Fruit fly (Drosophila melanogaster) whole organism, embryonic: ENCODE results near the gene geko.
A peak's percentile ranks its signal among the peaks of the same experiment; 100 is the strongest.

Source experiments
- ATbp ChIP-seq: fragments of 200-800 bp; sonication (Bioruptor generic); optimal IDR thresholded peaks from 2 replicates; lab custom pipeline; 2017; ENCODE audit warnings: missing biosample characterization, mild to moderate bottlenecking, missing genetic modification characterization, missing genetic modification reagents
- Ada2b ChIP-seq: fragments of 200-800 bp; sonication (Bioruptor generic); IDR thresholded peaks from 2 replicates; pipeline ENCODE4 v1.3.6; 2022; ENCODE audit warnings: missing biosample characterization, missing genetic modification characterization
- Blimp-1 ChIP-seq: fragments of 200-800 bp; sonication (Bioruptor generic); optimal IDR thresholded peaks from 3 replicates; lab custom pipeline; 2018; ENCODE audit warnings: missing biosample characterization, missing genetic modification characterization, mild to moderate bottlenecking, moderate library complexity, missing genetic modification reagents
- Bteb2 ChIP-seq: fragments of 200-800 bp; sonication (Bioruptor generic); optimal IDR thresholded peaks from 2 replicates; lab custom pipeline; 2016; ENCODE audit warnings: missing biosample characterization, missing genetic modification characterization
- CG10209 ChIP-seq: fragments of 200-800 bp; sonication (Bioruptor generic); optimal IDR thresholded peaks from 3 replicates; lab custom pipeline; 2017; ENCODE audit warnings: missing biosample characterization, mild to moderate bottlenecking, missing genetic modification characterization, missing genetic modification reagents
- CG13894 ChIP-seq: fragments of 200-800 bp; sonication (Bioruptor generic); optimal IDR thresholded peaks from 3 replicates; lab custom pipeline; 2018; ENCODE audit warnings: missing biosample characterization, mild to moderate bottlenecking, missing genetic modification characterization, moderate library complexity
- CG17568 ChIP-seq: fragments of 200-800 bp; sonication (Bioruptor generic); optimal IDR thresholded peaks from 2 replicates; lab custom pipeline; 2018; ENCODE audit warnings: missing biosample characterization, mild to moderate bottlenecking, missing genetic modification characterization, moderate library complexity
- CG2129 ChIP-seq: fragments of 200-800 bp; sonication (Bioruptor generic); IDR thresholded peaks from 2 replicates; pipeline ENCODE4 v1.3.6; 2022; ENCODE audit warnings: missing biosample characterization, missing genetic modification characterization; ENCODE audit not compliant: partially characterized antibody
- CG2875 ChIP-seq: fragments of 200-800 bp; sonication (Bioruptor generic); optimal IDR thresholded peaks from 2 replicates; lab custom pipeline; 2017; ENCODE audit warnings: missing biosample characterization, mild to moderate bottlenecking, missing genetic modification characterization, missing genetic modification reagents
- CG34224 ChIP-seq: fragments of 200-800 bp; sonication (Bioruptor generic); IDR thresholded peaks from 3 replicates; pipeline ENCODE4 v1.3.6; 2022; ENCODE audit warnings: missing biosample characterization, missing genetic modification characterization; ENCODE audit not compliant: partially characterized antibody
- CG34422 ChIP-seq: fragments of 200-800 bp; sonication (Bioruptor generic); IDR thresholded peaks from 3 replicates; pipeline ENCODE4 v1.3.6; 2022; ENCODE audit warnings: missing biosample characterization, missing genetic modification characterization
- CG3995 ChIP-seq: fragments of 200-800 bp; sonication (Bioruptor generic); optimal IDR thresholded peaks from 3 replicates; lab custom pipeline; 2016; ENCODE audit warnings: missing biosample characterization, missing genetic modification characterization
- CG5180 ChIP-seq: fragments of 200-800 bp; sonication (Bioruptor generic); optimal IDR thresholded peaks from 3 replicates; lab custom pipeline; 2017; ENCODE audit warnings: missing biosample characterization, missing genetic modification characterization, mild to moderate bottlenecking, moderate library complexity, missing genetic modification reagents
- CG7745 ChIP-seq: fragments of 200-800 bp; sonication (Bioruptor generic); optimal IDR thresholded peaks from 2 replicates; lab custom pipeline; 2018; ENCODE audit warnings: missing biosample characterization, mild to moderate bottlenecking, missing genetic modification characterization, moderate library complexity
- CG9932 ChIP-seq: fragments of 200-800 bp; sonication (Bioruptor generic); IDR thresholded peaks from 2 replicates; pipeline ENCODE4 v1.3.6; 2022; ENCODE audit warnings: missing biosample characterization, missing genetic modification characterization
- CoRest ChIP-seq: fragments of 200-800 bp; sonication (Bioruptor generic); optimal IDR thresholded peaks from 3 replicates; lab custom pipeline; 2018; ENCODE audit warnings: missing biosample characterization, mild to moderate bottlenecking, missing genetic modification characterization, moderate library complexity
- D19B ChIP-seq: fragments of 200-800 bp; sonication (Bioruptor generic); optimal IDR thresholded peaks from 2 replicates; lab custom pipeline; 2017; ENCODE audit warnings: missing biosample characterization, mild to moderate bottlenecking, missing genetic modification characterization
- Dll ChIP-seq: fragments of 200-800 bp; sonication (Bioruptor generic); IDR thresholded peaks from 4 replicates; pipeline ENCODE4 v1.3.6; 2022; ENCODE audit warnings: missing biosample characterization, missing genetic modification characterization; ENCODE audit not compliant: partially characterized antibody
- Kr ChIP-seq: fragments of 200-800 bp; sonication (Bioruptor generic); optimal IDR thresholded peaks from 2 replicates; lab custom pipeline; 2017; ENCODE audit warnings: missing biosample characterization, mild to moderate bottlenecking, missing genetic modification characterization
- Lim3 ChIP-seq: fragments of 200-800 bp; sonication (Bioruptor generic); IDR thresholded peaks from 2 replicates; pipeline ENCODE4 v1.3.6; 2022; ENCODE audit warnings: missing biosample characterization, missing genetic modification characterization
- MESR4 ChIP-seq: fragments of 200-800 bp; sonication (Bioruptor generic); optimal IDR thresholded peaks from 2 replicates; lab custom pipeline; 2018; ENCODE audit warnings: missing biosample characterization, mild to moderate bottlenecking, missing genetic modification characterization, moderate library complexity
- MTF-1 ChIP-seq: fragments of 200-800 bp; sonication (Bioruptor generic); optimal IDR thresholded peaks from 2 replicates; lab custom pipeline; 2018; ENCODE audit warnings: missing biosample characterization, mild to moderate bottlenecking, missing genetic modification characterization, borderline replicate concordance
- Med ChIP-seq: fragments of 200-800 bp; sonication (Bioruptor generic); peaks from one replicate; lab custom pipeline; 2016; ENCODE audit warnings: missing biosample characterization, missing genetic modification characterization, mild to moderate bottlenecking, inconsistent platforms, moderate library complexity
- NK7.1 ChIP-seq: fragments of 200-800 bp; sonication (Bioruptor generic); optimal IDR thresholded peaks from 3 replicates; lab custom pipeline; 2016; ENCODE audit warnings: missing biosample characterization, missing genetic modification characterization
- Optix ChIP-seq: fragments of 200-800 bp; sonication (Bioruptor generic); IDR thresholded peaks from 3 replicates; pipeline ENCODE4 v1.3.6; 2022; ENCODE audit warnings: missing biosample characterization, missing genetic modification characterization
- Sry-δ ChIP-seq: fragments of 200-800 bp; sonication (Bioruptor generic); optimal IDR thresholded peaks from 2 replicates; lab custom pipeline; 2016; ENCODE audit warnings: missing biosample characterization, missing genetic modification characterization
- Usf ChIP-seq: fragments of 200-800 bp; sonication (Bioruptor generic); optimal IDR thresholded peaks from 2 replicates; lab custom pipeline; 2017; ENCODE audit warnings: missing genotype, missing biosample characterization, missing genetic modification characterization
- abd-A ChIP-seq: fragments of 200-800 bp; sonication (Bioruptor generic); optimal IDR thresholded peaks from 3 replicates; lab custom pipeline; 2019; ENCODE audit warnings: missing biosample characterization, mild to moderate bottlenecking, missing genetic modification characterization, moderate library complexity
- caup ChIP-seq: fragments of 200-800 bp; sonication (Bioruptor generic); optimal IDR thresholded peaks from 3 replicates; lab custom pipeline; 2017; ENCODE audit warnings: missing biosample characterization, mild to moderate bottlenecking, missing genetic modification characterization, moderate library complexity; ENCODE audit not compliant: severe bottlenecking
- chn ChIP-seq: fragments of 200-800 bp; sonication (Bioruptor generic); optimal IDR thresholded peaks from 2 replicates; lab custom pipeline; 2016; ENCODE audit warnings: missing biosample characterization, missing genetic modification characterization
- exex ChIP-seq: fragments of 200-800 bp; sonication (Bioruptor generic); optimal IDR thresholded peaks from 4 replicates; lab custom pipeline; 2018; ENCODE audit warnings: missing biosample characterization, mild to moderate bottlenecking, missing genetic modification characterization, moderate library complexity
- fd102C ChIP-seq: fragments of 200-800 bp; sonication (Bioruptor generic); optimal IDR thresholded peaks from 2 replicates; lab custom pipeline; 2018; ENCODE audit warnings: missing biosample characterization, mild to moderate bottlenecking, missing genetic modification characterization, moderate library complexity
- fd64A ChIP-seq: fragments of 200-800 bp; sonication (Bioruptor generic); optimal IDR thresholded peaks from 3 replicates; lab custom pipeline; 2018; ENCODE audit warnings: missing biosample characterization, mild to moderate bottlenecking, missing genetic modification characterization
- klu ChIP-seq: fragments of 200-800 bp; sonication (Bioruptor generic); IDR thresholded peaks from 2 replicates; pipeline ENCODE4 v1.3.6; 2022; ENCODE audit warnings: missing biosample characterization, missing genetic modification characterization
- lilli ChIP-seq: fragments of 200-800 bp; sonication (Bioruptor generic); optimal IDR thresholded peaks from 3 replicates; lab custom pipeline; 2016; ENCODE audit warnings: missing biosample characterization, missing genetic modification characterization
- lmd ChIP-seq: fragments of 200-800 bp; sonication (Bioruptor generic); IDR thresholded peaks from 2 replicates; pipeline ENCODE4 v1.3.6; 2022; ENCODE audit warnings: missing biosample characterization, missing genetic modification characterization
- maf-S ChIP-seq: fragments of 200-800 bp; sonication (Bioruptor generic); optimal IDR thresholded peaks from 2 replicates; lab custom pipeline; 2016; ENCODE audit warnings: missing biosample characterization, missing genetic modification characterization
- nerfin-2 ChIP-seq: fragments of 200-800 bp; sonication (Bioruptor generic); IDR thresholded peaks from 2 replicates; pipeline ENCODE4 v1.3.6; 2022; ENCODE audit warnings: missing biosample characterization, missing genetic modification characterization; ENCODE audit not compliant: partially characterized antibody
- pnt ChIP-seq: fragments of 200-800 bp; sonication (Bioruptor generic); optimal IDR thresholded peaks from 3 replicates; lab custom pipeline; 2016; ENCODE audit warnings: missing biosample characterization, missing genetic modification characterization
- sens ChIP-seq: fragments of 200-800 bp; sonication (Bioruptor generic); peaks from one replicate; lab custom pipeline; 2016; ENCODE audit warnings: missing biosample characterization, missing genetic modification characterization
- shn ChIP-seq: fragments of 200-800 bp; sonication (Bioruptor generic); optimal IDR thresholded peaks from 3 replicates; lab custom pipeline; 2016; ENCODE audit warnings: missing biosample characterization, missing genetic modification characterization
- slou ChIP-seq: fragments of 200-800 bp; sonication (Bioruptor generic); optimal IDR thresholded peaks from 3 replicates; lab custom pipeline; 2016; ENCODE audit warnings: missing biosample characterization, missing genetic modification characterization
- ssp ChIP-seq: fragments of 200-800 bp; sonication (Bioruptor generic); IDR thresholded peaks from 2 replicates; pipeline ENCODE4 v1.3.6; 2022; ENCODE audit warnings: missing biosample characterization, missing genetic modification characterization
- sug ChIP-seq: fragments of 200-800 bp; optimal IDR thresholded peaks from 2 replicates; lab custom pipeline; 2019; ENCODE audit warnings: missing biosample characterization, mild to moderate bottlenecking, missing genetic modification characterization, moderate library complexity
- tgo ChIP-seq: fragments of 200-800 bp; sonication (Bioruptor generic); IDR thresholded peaks from 3 replicates; pipeline ENCODE4 v1.3.6; 2022; ENCODE audit warnings: missing biosample characterization, missing genetic modification characterization
- trh ChIP-seq: fragments of 200-800 bp; sonication (Bioruptor generic); optimal IDR thresholded peaks from 2 replicates; lab custom pipeline; 2016; ENCODE audit warnings: missing biosample characterization, missing genetic modification characterization
- ttk ChIP-seq: fragments of 200-800 bp; sonication (Bioruptor generic); IDR thresholded peaks from 2 replicates; pipeline ENCODE4 v2.1.2; 2022; ENCODE audit warnings: missing biosample characterization, missing genetic modification characterization
- tx ChIP-seq: fragments of 200-800 bp; sonication (Bioruptor generic); optimal IDR thresholded peaks from 2 replicates; lab custom pipeline; 2016; ENCODE audit warnings: missing biosample characterization, missing genetic modification characterization
- unpg ChIP-seq: fragments of 200-800 bp; sonication (Bioruptor generic); optimal IDR thresholded peaks from 3 replicates; lab custom pipeline; 2018; ENCODE audit warnings: missing biosample characterization, mild to moderate bottlenecking, missing genetic modification characterization, moderate library complexity
- vvl ChIP-seq: fragments of 200-800 bp; sonication (Bioruptor generic); IDR thresholded peaks from 2 replicates; pipeline ENCODE4 v1.3.6; 2022; ENCODE audit warnings: missing biosample characterization, missing genetic modification characterization
- zfh1 ChIP-seq: fragments of 200-800 bp; sonication (Bioruptor generic); IDR thresholded peaks from 3 replicates; pipeline ENCODE4 v1.3.6; 2022; ENCODE audit warnings: missing biosample characterization, missing genetic modification characterization

Gene geko

dm6 chr3L:18142969-18143368 lies 3.8 kb downstream of the geko start:
- TF ChIP-seq zfh1 = 0 out of 3 replicates have a peak, but pooled peaks have one; percentile 13
- TF ChIP-seq CG2129 (GFP tag; lab: Robert Waterston, UW) = no peak
- TF ChIP-seq tx (GFP tag; lab: Kevin White, UChicago) = no peak
- TF ChIP-seq caup = peak; percentile 31
- no peak for TF ChIP-seq lilli (GFP tag; lab: Kevin White, UChicago)
- no peak for TF ChIP-seq shn
- no peak for TF ChIP-seq CG3995
- no peak for TF ChIP-seq Usf (GFP tag; lab: Kevin White, UChicago)
- no peak for TF ChIP-seq ttk (GFP tag; lab: Robert Waterston, UW)
- TF ChIP-seq slou (GFP tag; lab: Kevin White, UChicago) = no peak
- TF ChIP-seq vvl (GFP tag; lab: Robert Waterston, UW) = no peak
- TF ChIP-seq Bteb2 (GFP tag; lab: Kevin White, UChicago) = no peak
- no peak for TF ChIP-seq sug (tag; lab: Kevin White, UChicago)
- TF ChIP-seq unpg (GFP tag; lab: Kevin White, UChicago) = no peak
- no peak for TF ChIP-seq exex (tag; lab: Kevin White, UChicago)
- TF ChIP-seq MTF-1 = no peak
- TF ChIP-seq trh (GFP tag; lab: Kevin White, UChicago) = no peak
- TF ChIP-seq lmd (GFP tag; lab: Robert Waterston, UW) = no peak
- no peak for TF ChIP-seq Lim3
- no peak for TF ChIP-seq CoRest (tag; lab: Kevin White, UChicago)
- no peak for TF ChIP-seq fd102C
- TF ChIP-seq ssp = no peak
- peak; percentile 75 for TF ChIP-seq sens (GFP tag; lab: Kevin White, UChicago)
- no peak for TF ChIP-seq abd-A
- no peak for TF ChIP-seq Kr (GFP tag; lab: Kevin White, UChicago)
- TF ChIP-seq CG34224 = no peak
- TF ChIP-seq CG5180 = no peak
- no peak for TF ChIP-seq chn
- TF ChIP-seq Blimp-1 (GFP tag; lab: Kevin White, UChicago) = peak; percentile 29
- TF ChIP-seq Sry-δ (GFP tag; lab: Kevin White, UChicago) = no peak
- TF ChIP-seq Ada2b = no peak
- no peak for TF ChIP-seq CG34422 (GFP tag; lab: Robert Waterston, UW)
- no peak for TF ChIP-seq fd64A (GFP tag; lab: Kevin White, UChicago)
- no peak for TF ChIP-seq CG17568 (GFP tag; lab: Kevin White, UChicago)
- TF ChIP-seq CG7745 (tag; lab: Kevin White, UChicago) = no peak
- TF ChIP-seq nerfin-2 (GFP tag; lab: Robert Waterston, UW) = no peak
- TF ChIP-seq klu (GFP tag; lab: Robert Waterston, UW) = no peak
- no peak for TF ChIP-seq tgo (GFP tag; lab: Robert Waterston, UW)
- no peak for TF ChIP-seq MESR4 (GFP tag; lab: Kevin White, UChicago)
- no peak for TF ChIP-seq Optix (GFP tag; lab: Robert Waterston, UW)
- TF ChIP-seq Dll = no peak
- TF ChIP-seq D19B (GFP tag; lab: Kevin White, UChicago) = no peak
- TF ChIP-seq CG10209 (GFP tag; lab: Kevin White, UChicago) = peak; percentile 1
- peak; percentile 13 for TF ChIP-seq CG2875 (GFP tag; lab: Kevin White, UChicago)
- peak; percentile 54 for TF ChIP-seq Med (GFP tag; lab: Kevin White, UChicago)
- no peak for TF ChIP-seq CG9932 (GFP tag; lab: Robert Waterston, UW)
- TF ChIP-seq maf-S (GFP tag; lab: Kevin White, UChicago) = no peak
- TF ChIP-seq pnt (GFP tag; lab: Kevin White, UChicago) = no peak
- peak; percentile 68 for TF ChIP-seq CG13894 (tag; lab: Kevin White, UChicago)
- TF ChIP-seq NK7.1 = no peak
- peak; percentile 51 for TF ChIP-seq ATbp
